Fruit fly (Drosophila melanogaster) whole organism, embryonic: ENCODE results near the gene CG15498.

Experiments used
- Antp ChIP-seq: fragments of 200-800 bp; sonication (Bioruptor generic); optimal IDR thresholded peaks from 3 replicates; lab custom pipeline; 2016; ENCODE audit warnings: missing biosample characterization, missing genetic modification characterization
- B-H2 ChIP-seq: fragments of 200-800 bp; sonication (Bioruptor generic); optimal IDR thresholded peaks from 2 replicates; lab custom pipeline; 2018; ENCODE audit warnings: missing biosample characterization, mild to moderate bottlenecking, missing genetic modification characterization
- C15 ChIP-seq: fragments of 200-800 bp; sonication (Bioruptor generic); IDR thresholded peaks from 3 replicates; pipeline ENCODE4 v1.3.6; 2022; ENCODE audit warnings: missing biosample characterization, missing genetic modification characterization
- CG10147 ChIP-seq: fragments of 200-800 bp; sonication (Bioruptor generic); optimal IDR thresholded peaks from 2 replicates; lab custom pipeline; 2019; ENCODE audit warnings: missing biosample characterization, mild to moderate bottlenecking, missing genetic modification characterization, moderate library complexity
- CG10209 ChIP-seq: fragments of 200-800 bp; sonication (Bioruptor generic); optimal IDR thresholded peaks from 3 replicates; lab custom pipeline; 2017; ENCODE audit warnings: missing biosample characterization, mild to moderate bottlenecking, missing genetic modification characterization, missing genetic modification reagents
- CG10321 ChIP-seq: fragments of 200-800 bp; sonication (Bioruptor generic); IDR thresholded peaks from 2 replicates; pipeline ENCODE4 v1.3.6; 2022; ENCODE audit warnings: missing biosample characterization, missing genetic modification characterization
- CG10543 ChIP-seq: fragments of 200-800 bp; sonication (Bioruptor generic); optimal IDR thresholded peaks from 3 replicates; lab custom pipeline; 2017; ENCODE audit warnings: missing biosample characterization, mild to moderate bottlenecking, missing genetic modification characterization, moderate library complexity
- CG12155 ChIP-seq: fragments of 200-800 bp; sonication (Bioruptor generic); optimal IDR thresholded peaks from 3 replicates; lab custom pipeline; 2016; ENCODE audit warnings: missing biosample characterization, missing genetic modification characterization
- CG12391 ChIP-seq: fragments of 200-800 bp; sonication (Bioruptor generic); optimal IDR thresholded peaks from 3 replicates; lab custom pipeline; 2018; ENCODE audit warnings: missing biosample characterization, mild to moderate bottlenecking, missing genetic modification characterization, moderate library complexity
- CG14710 ChIP-seq: fragments of 200-800 bp; sonication (Bioruptor generic); optimal IDR thresholded peaks from 3 replicates; lab custom pipeline; 2019; ENCODE audit warnings: missing biosample characterization, mild to moderate bottlenecking, missing genetic modification characterization, moderate library complexity
- CG2889 ChIP-seq: fragments of 200-800 bp; sonication (Bioruptor generic); IDR thresholded peaks from 3 replicates; pipeline ENCODE4 v1.3.6; 2022; ENCODE audit warnings: missing biosample characterization, missing genetic modification characterization
- CG30020 ChIP-seq: fragments of 200-800 bp; optimal IDR thresholded peaks from 2 replicates; lab custom pipeline; 2019; ENCODE audit warnings: missing biosample characterization, mild to moderate bottlenecking, missing genetic modification characterization, moderate library complexity
- CG3065 ChIP-seq: fragments of 200-800 bp; sonication (Bioruptor generic); optimal IDR thresholded peaks from 2 replicates; lab custom pipeline; 2016; ENCODE audit warnings: missing biosample characterization, missing genetic modification characterization
- CG31365 ChIP-seq: fragments of 200-800 bp; sonication (Bioruptor generic); optimal IDR thresholded peaks from 2 replicates; lab custom pipeline; 2018; ENCODE audit warnings: missing biosample characterization, mild to moderate bottlenecking, missing genetic modification characterization
- CG3726 ChIP-seq: fragments of 200-800 bp; sonication (Bioruptor generic); IDR thresholded peaks from 3 replicates; pipeline ENCODE4, ENCODE4 v1.3.6; 2022; ENCODE audit warnings: missing biosample characterization, missing genetic modification characterization
- CG3838 ChIP-seq: fragments of 200-800 bp; sonication (Bioruptor generic); optimal IDR thresholded peaks from 3 replicates; lab custom pipeline; 2016; ENCODE audit warnings: missing biosample characterization, missing genetic modification characterization
- CG42726 ChIP-seq: fragments of 200-800 bp; sonication (Bioruptor generic); IDR thresholded peaks from 2 replicates; pipeline ENCODE4 v1.3.6; 2022; ENCODE audit warnings: missing biosample characterization, missing genetic modification characterization; ENCODE audit not compliant: partially characterized antibody
- CG4282 ChIP-seq: fragments of 200-800 bp; sonication (Bioruptor generic); optimal IDR thresholded peaks from 2 replicates; lab custom pipeline; 2016; ENCODE audit warnings: missing biosample characterization, missing genetic modification characterization
- CG8944 ChIP-seq: fragments of 200-800 bp; sonication (Bioruptor generic); optimal IDR thresholded peaks from 3 replicates; lab custom pipeline; 2016; ENCODE audit warnings: missing biosample characterization, missing genetic modification characterization
- Chrac-16 ChIP-seq: fragments of 200-800 bp; sonication (Bioruptor generic); optimal IDR thresholded peaks from 3 replicates; lab custom pipeline; 2016; ENCODE audit warnings: missing biosample characterization, missing genetic modification characterization
- Dad ChIP-seq: fragments of 200-800 bp; sonication (Bioruptor generic); optimal IDR thresholded peaks from 3 replicates; lab custom pipeline; 2016; ENCODE audit warnings: missing biosample characterization, missing genetic modification characterization
- Deaf1 ChIP-seq: fragments of 200-800 bp; optimal IDR thresholded peaks from 3 replicates; lab custom pipeline; 2019; ENCODE audit warnings: missing biosample characterization, mild to moderate bottlenecking, missing genetic modification characterization, moderate library complexity
- Dfd ChIP-seq, 2 experiments: fragments of >200 bp; optimal IDR thresholded peaks; 2 replicates each; lab custom pipeline; 2017; ENCODE audit warnings: missing biosample characterization in 2 of 2, missing genetic modification characterization in 2 of 2
- ERR ChIP-seq: fragments of 200-800 bp; sonication (Bioruptor generic); optimal IDR thresholded peaks from 2 replicates; lab custom pipeline; 2016; ENCODE audit warnings: missing biosample characterization, missing genetic modification characterization
- HLH54F ChIP-seq: fragments of 200-800 bp; sonication (Bioruptor generic); optimal IDR thresholded peaks from 3 replicates; lab custom pipeline; 2016; ENCODE audit warnings: missing biosample characterization, missing genetic modification characterization
- Hand ChIP-seq: fragments of 200-800 bp; sonication (Bioruptor generic); optimal IDR thresholded peaks from 2 replicates; lab custom pipeline; 2017; ENCODE audit warnings: mild to moderate bottlenecking, missing biosample characterization, missing genetic modification reagents, missing genetic modification characterization
- Hr39 ChIP-seq: fragments of >200 bp; optimal IDR thresholded peaks from 2 replicates; lab custom pipeline; 2017
- NC2β ChIP-seq: fragments of 200-800 bp; sonication (Bioruptor generic); optimal IDR thresholded peaks from 2 replicates; lab custom pipeline; 2016; ENCODE audit warnings: missing biosample characterization, missing genetic modification characterization
- Neu2 ChIP-seq: fragments of 200-800 bp; sonication (Bioruptor generic); optimal IDR thresholded peaks from 3 replicates; lab custom pipeline; 2016; ENCODE audit warnings: missing biosample characterization, missing genetic modification characterization, borderline replicate concordance
- Nf-YC ChIP-seq: fragments of 200-800 bp; optimal IDR thresholded peaks from 3 replicates; lab custom pipeline; 2019; ENCODE audit warnings: missing biosample characterization, mild to moderate bottlenecking, missing genetic modification characterization, moderate library complexity
- Opbp ChIP-seq: fragments of 200-800 bp; sonication (Bioruptor generic); IDR thresholded peaks from 3 replicates; pipeline ENCODE4 v1.3.6; 2022; ENCODE audit warnings: missing biosample characterization, missing genetic modification characterization; ENCODE audit not compliant: partially characterized antibody
- Optix ChIP-seq: fragments of 200-800 bp; sonication (Bioruptor generic); IDR thresholded peaks from 3 replicates; pipeline ENCODE4 v1.3.6; 2022; ENCODE audit warnings: missing biosample characterization, missing genetic modification characterization
- Ravus ChIP-seq: fragments of 200-800 bp; sonication (Bioruptor generic); IDR thresholded peaks from 2 replicates; pipeline ENCODE4 v1.3.6; 2022; ENCODE audit warnings: missing biosample characterization, missing genetic modification characterization
- Sox102F ChIP-seq: fragments of 200-800 bp; sonication (Bioruptor generic); optimal IDR thresholded peaks from 2 replicates; lab custom pipeline; 2018; ENCODE audit warnings: missing biosample characterization, mild to moderate bottlenecking, missing genetic modification characterization, moderate library complexity
- Sry-δ ChIP-seq: fragments of 200-800 bp; sonication (Bioruptor generic); optimal IDR thresholded peaks from 2 replicates; lab custom pipeline; 2016; ENCODE audit warnings: missing biosample characterization, missing genetic modification characterization
- al ChIP-seq: fragments of 200-800 bp; sonication (Bioruptor generic); IDR thresholded peaks from 2 replicates; pipeline ENCODE4 v1.3.6; 2022; ENCODE audit warnings: missing biosample characterization, missing genetic modification characterization
- chinmo ChIP-seq: fragments of 200-800 bp; sonication (Bioruptor generic); IDR thresholded peaks from 4 replicates; pipeline ENCODE4 v1.3.6; 2022; ENCODE audit warnings: missing biosample characterization, missing genetic modification characterization; ENCODE audit not compliant: partially characterized antibody
- cwo ChIP-seq: fragments of 200-800 bp; sonication (Bioruptor generic); optimal IDR thresholded peaks from 3 replicates; lab custom pipeline; 2017; ENCODE audit warnings: missing biosample characterization, missing genetic modification characterization, mild to moderate bottlenecking, moderate library complexity, missing genetic modification reagents
- exex ChIP-seq: fragments of 200-800 bp; sonication (Bioruptor generic); optimal IDR thresholded peaks from 4 replicates; lab custom pipeline; 2018; ENCODE audit warnings: missing biosample characterization, mild to moderate bottlenecking, missing genetic modification characterization, moderate library complexity
- grn ChIP-seq: fragments of 200-800 bp; sonication (Bioruptor generic); optimal IDR thresholded peaks from 3 replicates; lab custom pipeline; 2017; ENCODE audit warnings: missing biosample characterization, missing genetic modification characterization
- jigr1 ChIP-seq: fragments of 200-800 bp; sonication (Bioruptor generic); IDR thresholded peaks from 3 replicates; pipeline ENCODE4 v1.3.6; 2022; ENCODE audit warnings: missing biosample characterization, missing genetic modification characterization
- kah ChIP-seq: fragments of 200-800 bp; sonication (Bioruptor generic); optimal IDR thresholded peaks from 2 replicates; lab custom pipeline; 2018; ENCODE audit warnings: missing biosample characterization, mild to moderate bottlenecking, missing genetic modification characterization
- lbe ChIP-seq: fragments of 200-800 bp; sonication (Bioruptor generic); optimal IDR thresholded peaks from 2 replicates; lab custom pipeline; 2016; ENCODE audit warnings: missing biosample characterization, mild to moderate bottlenecking, missing genetic modification characterization
- mam ChIP-seq: fragments of 200-800 bp; sonication (Bioruptor generic); optimal IDR thresholded peaks from 3 replicates; lab custom pipeline; 2016; ENCODE audit warnings: missing biosample characterization, missing genetic modification characterization
- onecut ChIP-seq: fragments of 200-800 bp; sonication (Bioruptor generic); IDR thresholded peaks from 2 replicates; pipeline ENCODE4 v1.3.6; 2022; ENCODE audit warnings: missing biosample characterization, missing genetic modification characterization
- peb ChIP-seq: fragments of 200-800 bp; sonication (Bioruptor generic); IDR thresholded peaks from 2 replicates; pipeline ENCODE4 v1.3.6; 2022; ENCODE audit warnings: missing biosample characterization, missing genetic modification characterization
- pfk ChIP-seq: fragments of 200-800 bp; sonication (Bioruptor generic); optimal IDR thresholded peaks from 2 replicates; lab custom pipeline; 2018; ENCODE audit warnings: missing biosample characterization, mild to moderate bottlenecking, missing genetic modification characterization, moderate library complexity
- salm ChIP-seq: fragments of 200-800 bp; sonication (Bioruptor generic); optimal IDR thresholded peaks from 2 replicates; lab custom pipeline; 2018; ENCODE audit warnings: missing biosample characterization, mild to moderate bottlenecking, missing genetic modification characterization
- sens ChIP-seq: fragments of 200-800 bp; sonication (Bioruptor generic); peaks from one replicate; lab custom pipeline; 2016; ENCODE audit warnings: missing biosample characterization, missing genetic modification characterization
- sens-2 ChIP-seq: fragments of 200-800 bp; sonication (Bioruptor generic); IDR thresholded peaks from 2 replicates; pipeline ENCODE4 v1.3.6; 2022; ENCODE audit warnings: missing biosample characterization, missing genetic modification characterization
- stc ChIP-seq: fragments of 200-800 bp; sonication (Bioruptor generic); IDR thresholded peaks from 2 replicates; pipeline ENCODE4 v1.3.6; 2022; ENCODE audit warnings: missing biosample characterization, missing genetic modification characterization
- sug ChIP-seq: fragments of 200-800 bp; optimal IDR thresholded peaks from 2 replicates; lab custom pipeline; 2019; ENCODE audit warnings: missing biosample characterization, mild to moderate bottlenecking, missing genetic modification characterization, moderate library complexity
- tio ChIP-seq: fragments of 200-800 bp; sonication (Bioruptor generic); optimal IDR thresholded peaks from 2 replicates; lab custom pipeline; 2017; ENCODE audit warnings: missing biosample characterization, missing genetic modification characterization, inconsistent platforms

CG15498 gene

dm6 chr3R:21582637-21583036, 13.7 kb upstream of the CG15498 start (continued):
- no peak for TF ChIP-seq NC2β (GFP tag; lab: Kevin White, UChicago)
- TF ChIP-seq tio, result no peak
- TF ChIP-seq Optix (GFP tag; lab: Robert Waterston, UW), result no peak
- no peak for TF ChIP-seq HLH54F (GFP tag; lab: Kevin White, UChicago)
- TF ChIP-seq CG10209, result no peak
- TF ChIP-seq peb (GFP tag; lab: Robert Waterston, UW), result no peak
- peak; percentile 14 for TF ChIP-seq exex
- no peak for TF ChIP-seq CG3065 (GFP tag; lab: Kevin White, UChicago)
- TF ChIP-seq onecut (GFP tag; lab: Robert Waterston, UW), result no peak
- TF ChIP-seq Deaf1 (tag; lab: Kevin White, UChicago), result peak; percentile 60
- no peak for TF ChIP-seq CG3838 (GFP tag; lab: Kevin White, UChicago)
- TF ChIP-seq Antp (GFP tag; lab: Kevin White, UChicago), result no peak
- TF ChIP-seq cwo, result peak; percentile 36
- TF ChIP-seq CG42726 (GFP tag; lab: Robert Waterston, UW), result no peak
- no peak for TF ChIP-seq sens-2 (GFP tag; lab: Robert Waterston, UW)
- no peak for TF ChIP-seq CG10321
- no peak for TF ChIP-seq CG8944 (GFP tag; lab: Kevin White, UChicago)
- TF ChIP-seq CG3726 (GFP tag; lab: Robert Waterston, UW), result no peak
- no peak for TF ChIP-seq Sox102F
- TF ChIP-seq Neu2 (GFP tag; lab: Kevin White, UChicago), result no peak
- peak; percentile 47 for TF ChIP-seq B-H2 (GFP tag; lab: Kevin White, UChicago)
- TF ChIP-seq Sry-δ, result no peak
- no peak for TF ChIP-seq mam (GFP tag; lab: Kevin White, UChicago)
- TF ChIP-seq grn (GFP tag; lab: Kevin White, UChicago), result peak; percentile 66
- TF ChIP-seq sens (GFP tag; lab: Kevin White, UChicago), result no peak
- no peak for TF ChIP-seq CG31365
- TF ChIP-seq al, result no peak
- no peak for TF ChIP-seq CG14710
- no peak for TF ChIP-seq C15 (GFP tag; lab: Robert Waterston, UW)
- no peak for TF ChIP-seq lbe (GFP tag; lab: Kevin White, UChicago)
- TF ChIP-seq CG2889, result no peak
- TF ChIP-seq sug (tag; lab: Kevin White, UChicago), result peak; percentile 74
- TF ChIP-seq CG12391 (tag; lab: Kevin White, UChicago), result no peak
- TF ChIP-seq chinmo (GFP tag; lab: Robert Waterston, UW), result peak; percentile 62; the same call in 2 of the 4 replicates
- no peak for TF ChIP-seq jigr1 (GFP tag; lab: Robert Waterston, UW)
- TF ChIP-seq Nf-YC (tag; lab: Kevin White, UChicago), result no peak
- TF ChIP-seq CG12155 (GFP tag; lab: Kevin White, UChicago), result no peak
- no peak for TF ChIP-seq pfk (GFP tag; lab: Kevin White, UChicago)
- no peak for TF ChIP-seq Dad (GFP tag; lab: Kevin White, UChicago)
- no peak for TF ChIP-seq Chrac-16 (GFP tag; lab: Kevin White, UChicago)
- TF ChIP-seq CG4282 (GFP tag; lab: Kevin White, UChicago), result no peak
- no peak for TF ChIP-seq CG10147 (GFP tag; lab: Kevin White, UChicago)
- no peak for TF ChIP-seq kah (GFP tag; lab: Kevin White, UChicago)
- TF ChIP-seq CG30020 (tag; lab: Kevin White, UChicago), result no peak
- TF ChIP-seq Ravus (GFP tag; lab: Robert Waterston, UW), result no peak
- no peak for TF ChIP-seq stc (GFP tag; lab: Robert Waterston, UW)
- TF ChIP-seq Hr39 (lab: Kevin White, UChicago), result no peak
- no peak for TF ChIP-seq Hand
- TF ChIP-seq CG10543, result peak; percentile 72
- TF ChIP-seq salm (tag; lab: Kevin White, UChicago), result no peak
- TF ChIP-seq Dfd (GFP tag; optimal IDR thresholded peaks at IDR 0.05; lab: Kevin White, UChicago), result no peak
- no peak for TF ChIP-seq Opbp (GFP tag; lab: Robert Waterston, UW)
- TF ChIP-seq ERR (GFP tag; lab: Kevin White, UChicago), result no peak
